Fruit fly (Drosophila melanogaster): Measurements from ENCODE around the gene meigo.

meigo gene

dm6 chr3R:21141341-21141740, 3.3 kb downstream of the meigo start:
- TF ChIP-seq vri (GFP tag; optimal IDR thresholded peaks at IDR 0.05), result peak; percentile 65
- TF ChIP-seq CG6792 (GFP tag; optimal IDR thresholded peaks at IDR 0.05), result no peak
- TF ChIP-seq pdm3 (GFP tag; optimal IDR thresholded peaks at IDR 0.05), result no peak

DNA sequence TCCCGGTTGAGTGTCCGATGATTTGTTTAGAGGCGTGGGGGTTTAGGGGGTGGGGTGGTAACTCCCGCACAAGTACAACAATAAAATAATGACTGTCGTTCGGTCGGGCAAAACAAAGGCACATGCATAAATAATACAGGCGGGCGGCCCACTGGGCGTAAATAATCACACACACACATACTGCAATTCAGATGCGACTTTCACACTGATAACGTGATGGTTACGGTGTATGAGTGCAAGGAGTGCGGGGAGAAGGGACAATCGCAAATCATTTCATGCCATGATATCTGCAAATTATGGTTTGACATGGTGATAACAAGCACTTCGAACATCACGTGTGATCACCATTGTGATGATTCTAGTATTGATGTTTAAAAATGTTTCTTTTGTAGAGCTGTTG, 12.0 kb downstream of the meigo start:
- no peak for TF ChIP-seq CG8319 (GFP tag; optimal IDR thresholded peaks at IDR 0.05)
- TF ChIP-seq ss (GFP tag; optimal IDR thresholded peaks at IDR 0.05), result peak in 1 of 2 experiments; percentile 9
- TF ChIP-seq CG6854 (GFP tag; optimal IDR thresholded peaks at IDR 0.05), result no peak
- no peak for TF ChIP-seq net (GFP tag; optimal IDR thresholded peaks at IDR 0.05)
- peak; percentile 63 for TF ChIP-seq Eip78C (GFP tag)
- TF ChIP-seq dsx (GFP tag; optimal IDR thresholded peaks at IDR 0.05; ENCODE audit: poor library complexity, severe bottlenecking), result no peak
- no peak for TF ChIP-seq CG16779 (tag; optimal IDR thresholded peaks at IDR 0.05)
- peak; percentile 85 for TF ChIP-seq vri (GFP tag; optimal IDR thresholded peaks at IDR 0.05)
- no peak for TF ChIP-seq esn (GFP tag; optimal IDR thresholded peaks at IDR 0.05)
- 0 out of 3 replicates have a peak, but pooled peaks have one; percentile 23 for TF ChIP-seq CG6163 (GFP tag; IDR thresholded peaks at IDR 0.05)
- no peak for TF ChIP-seq achi (GFP tag; optimal IDR thresholded peaks at IDR 0.05)
- TF ChIP-seq salr (GFP tag; optimal IDR thresholded peaks at IDR 0.05), result no peak
- TF ChIP-seq fkh (GFP tag; optimal IDR thresholded peaks at IDR 0.05), result peak; percentile 20
- TF ChIP-seq Eip93F (GFP tag; optimal IDR thresholded peaks at IDR 0.05), result peak; percentile 37
- TF ChIP-seq CG1621 (tag; optimal IDR thresholded peaks at IDR 0.05), result no peak
- TF ChIP-seq svp (GFP tag), result peak; percentile 87
- TF ChIP-seq Sox14 (GFP tag; optimal IDR thresholded peaks at IDR 0.05), result peak; percentile 67
- TF ChIP-seq CG11294 (GFP tag; IDR thresholded peaks at IDR 0.05), result no peak
- no peak for TF ChIP-seq fd85E (GFP tag; optimal IDR thresholded peaks at IDR 0.05)
- no peak for TF ChIP-seq dac (GFP tag; optimal IDR thresholded peaks at IDR 0.05)
- peak; percentile 9 for TF ChIP-seq CG3919 (GFP tag; optimal IDR thresholded peaks at IDR 0.05)

DNA sequence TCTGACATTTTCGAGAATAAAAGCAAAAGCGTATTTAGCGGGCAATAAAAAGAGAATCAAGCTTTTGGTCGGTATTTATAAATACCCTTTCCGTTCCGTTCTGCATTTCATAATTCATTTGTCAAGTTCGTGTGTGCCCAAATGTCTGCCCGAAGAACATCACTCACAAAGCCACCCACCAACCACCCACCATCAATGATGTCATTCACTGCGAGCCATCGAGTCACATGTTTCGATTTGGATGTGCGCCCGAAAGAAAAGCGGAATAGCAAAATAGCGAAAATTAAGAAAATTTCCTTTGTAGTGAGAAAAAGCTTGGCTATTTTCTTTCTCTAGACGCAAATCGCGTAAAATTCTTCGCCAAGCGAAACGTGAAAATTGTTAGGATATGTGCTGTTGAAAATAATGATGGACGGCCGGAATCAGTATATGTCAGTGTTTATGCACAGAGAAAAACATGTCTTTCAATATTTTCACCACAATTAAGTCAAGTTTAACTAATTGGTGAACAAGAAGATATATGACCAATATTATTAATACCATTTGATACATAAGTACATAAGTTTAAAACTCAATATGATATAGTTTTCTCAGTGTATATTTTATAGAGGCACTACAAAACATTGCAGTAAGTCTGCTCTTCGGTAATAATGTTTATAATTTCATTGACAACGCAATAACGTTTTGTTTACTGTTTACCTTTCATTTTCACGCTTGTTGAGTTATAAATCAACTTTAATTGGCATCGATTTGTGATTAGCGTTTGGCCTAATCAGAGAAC, 13.2 kb downstream of the meigo start:
- TF ChIP-seq Lpt (GFP tag; optimal IDR thresholded peaks at IDR 0.05) (peak; percentile 5), CG4318 (GFP tag; optimal IDR thresholded peaks at IDR 0.05) (no peak), CG32006 (GFP tag; optimal IDR thresholded peaks at IDR 0.05) (peak; percentile 32), achi (GFP tag; optimal IDR thresholded peaks at IDR 0.05) (peak; percentile 23), Hr4 (GFP tag; optimal IDR thresholded peaks at IDR 0.05) (peak; percentile 58), CG1621 (tag; optimal IDR thresholded peaks at IDR 0.05) (no peak), Met (GFP tag; optimal IDR thresholded peaks at IDR 0.05) (peak; percentile 47), Ets21C (GFP tag; optimal IDR thresholded peaks at IDR 0.05) (peak; percentile 5), pdm3 (GFP tag; optimal IDR thresholded peaks at IDR 0.05) (peak; percentile 27), Sox102F (GFP tag; optimal IDR thresholded peaks at IDR 0.05) (peak; percentile 8), CG8119 (GFP tag; IDR thresholded peaks at IDR 0.05) (peak; percentile 52; the same call in 2 of the 3 replicates), CG6163 (GFP tag; IDR thresholded peaks at IDR 0.05) (0 out of 3 replicates have a peak, but pooled peaks have one; percentile 15), CG11762 (GFP tag; optimal IDR thresholded peaks at IDR 0.05; ENCODE audit: insufficient read depth) (no peak), CG31627 (GFP tag; optimal IDR thresholded peaks at IDR 0.05) (peak; percentile 48), CG8319 (GFP tag; optimal IDR thresholded peaks at IDR 0.05) (no peak), fd85E (GFP tag; optimal IDR thresholded peaks at IDR 0.05) (no peak), CG10669 (GFP tag; optimal IDR thresholded peaks at IDR 0.05) (no peak), dsx (GFP tag; optimal IDR thresholded peaks at IDR 0.05; ENCODE audit: poor library complexity, severe bottlenecking) (no peak), Gug (GFP tag; IDR thresholded peaks at IDR 0.05) (peak; percentile 65; the same call in 1 of the 2 replicates), CG34406 (GFP tag; optimal IDR thresholded peaks at IDR 0.05) (peak; percentile 9), Blimp-1 (GFP tag; optimal IDR thresholded peaks at IDR 0.05) (no peak), CG6854 (GFP tag; optimal IDR thresholded peaks at IDR 0.05) (no peak), vri (GFP tag; optimal IDR thresholded peaks at IDR 0.05) (peak; percentile 35), spab (GFP tag; optimal IDR thresholded peaks at IDR 0.05) (no peak), CG6808 (GFP tag; optimal IDR thresholded peaks at IDR 0.05) (no peak), Eip75B (GFP tag; optimal IDR thresholded peaks at IDR 0.05) (no peak), net (GFP tag; optimal IDR thresholded peaks at IDR 0.05) (peak; percentile 40), eg (GFP tag; IDR thresholded peaks at IDR 0.05) (peak; percentile 62; the same call in 1 of the 3 replicates), CG16779 (tag; optimal IDR thresholded peaks at IDR 0.05) (no peak), Smox (GFP tag; optimal IDR thresholded peaks at IDR 0.05) (peak; percentile 41), dac (GFP tag; optimal IDR thresholded peaks at IDR 0.05) (no peak), cyc (GFP tag; optimal IDR thresholded peaks at IDR 0.05) (no peak), topi (GFP tag; optimal IDR thresholded peaks at IDR 0.05) (peak; percentile 23), lz (GFP tag; optimal IDR thresholded peaks at IDR 0.05) (no peak)

All from whole organism, prepupa.